Worm (Caenorhabditis elegans) whole organism, midembryonic: ENCODE results near the gene gop-2.

Experiments used
- cog-1 ChIP-seq: sonication (generic microtip); optimal IDR thresholded peaks from 2 replicates; lab custom pipeline; 2016; ENCODE audit warnings: missing genetic modification characterization, missing compliant biosample characterization
- flt-1 ChIP-seq: fragments of 200-800 bp; sonication (Bioruptor generic); IDR thresholded peaks from 2 replicates; pipeline ENCODE4 v1.3.6; 2022; ENCODE audit warnings: missing genetic modification characterization, missing compliant biosample characterization
- klf-2 ChIP-seq: fragments of 200-800 bp; sonication (Bioruptor generic); conservative IDR thresholded peaks from 2 replicates; pipeline ENCODE4 v1.3.6; 2022; ENCODE audit warnings: missing genetic modification reagents, missing genetic modification characterization, missing compliant biosample characterization
- ref-1 ChIP-seq: fragments of 200-800 bp; sonication (Bioruptor generic); conservative IDR thresholded peaks from 2 replicates; pipeline ENCODE4 v1.3.6; 2022; ENCODE audit warnings: missing genetic modification reagents, missing genetic modification characterization, missing compliant biosample characterization
- tab-1 ChIP-seq: fragments of 200-800 bp; sonication (Bioruptor generic); IDR thresholded peaks from 2 replicates; pipeline ENCODE4 v1.3.6; 2022; ENCODE audit warnings: missing genetic modification characterization, missing compliant biosample characterization
- ztf-29 ChIP-seq: fragments of 200-800 bp; sonication (Bioruptor generic); IDR thresholded peaks from 2 replicates; pipeline ENCODE4 v1.3.6; 2022; ENCODE audit warnings: missing genetic modification reagents, missing genetic modification characterization, missing compliant biosample characterization

ce11 chrIII:5290230-5290629 is 31.4 kb downstream of the gop-2 start:
- no peak for TF ChIP-seq ref-1
- no peak for TF ChIP-seq flt-1 (GFP tag; lab: Robert Waterston, UW)
- TF ChIP-seq cog-1 (tag; lab: Kevin White, UChicago), result no peak
- TF ChIP-seq tab-1, result no peak
- TF ChIP-seq ztf-29, result no peak
- TF ChIP-seq klf-2 (GFP tag; lab: Robert Waterston, UW), result no peak
